Fruit fly (Drosophila melanogaster): ENCODE data around the gene CG34462.
A peak's percentile ranks its signal among the peaks of the same experiment; 100 is the strongest.

Gene CG34462

DNA sequence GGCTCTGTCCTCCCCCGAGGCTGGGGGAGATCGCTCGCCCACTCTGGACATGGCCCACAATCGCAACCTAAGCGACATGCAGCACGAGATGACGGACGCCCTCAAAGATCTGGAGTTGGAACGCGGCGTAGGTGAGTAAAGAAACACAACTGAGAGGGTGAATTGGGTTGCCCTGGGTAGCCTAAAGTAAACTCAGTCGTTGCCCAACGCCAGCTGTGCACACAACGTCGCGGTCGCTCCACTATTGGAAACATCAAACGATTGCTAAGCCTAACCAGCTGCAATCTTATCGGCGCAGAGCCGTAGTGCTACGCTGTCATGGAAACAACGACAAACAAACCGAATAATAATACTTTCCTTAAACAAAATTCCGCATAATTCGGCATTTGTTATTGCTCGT is 19.0 kb downstream of the CG34462 start:
- TF ChIP-seq CG14711 (tag; optimal IDR thresholded peaks at IDR 0.05) (no peak), CG7101 (tag; optimal IDR thresholded peaks at IDR 0.05) (peak; percentile 16)

DNA sequence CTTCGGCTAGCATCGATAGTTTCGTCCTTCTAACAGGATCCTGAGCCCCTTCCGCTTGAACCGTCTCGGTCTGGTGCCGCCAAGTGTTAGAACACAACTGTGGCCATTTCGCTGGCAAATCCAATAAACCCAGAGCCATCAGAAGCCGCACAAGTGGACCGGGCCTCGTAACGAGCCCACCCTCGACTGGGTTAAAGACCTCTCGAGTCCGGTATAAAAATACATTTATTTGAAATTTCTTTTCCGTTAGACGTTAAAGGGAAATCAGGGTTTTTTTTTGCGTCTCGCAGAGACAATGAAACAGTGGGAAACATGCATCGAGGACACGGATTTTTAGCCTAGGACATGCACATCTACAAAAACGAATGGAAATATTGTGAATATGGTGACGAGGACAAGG is 27.8 kb downstream of the CG34462 start, which contains the start of gene Culd:
Gene Culd, minus strand, starts transcription at position 101 of the 400 bp plus-strand sequence.
- TF ChIP-seq cic (GFP tag; optimal IDR thresholded peaks at IDR 0.05), result no peak
- no peak for TF ChIP-seq pad (GFP tag; optimal IDR thresholded peaks at IDR 0.05)
- TF ChIP-seq Mnt (GFP tag; optimal IDR thresholded peaks at IDR 0.05), result no peak
- no peak for TF ChIP-seq CG5204 (GFP tag; optimal IDR thresholded peaks at IDR 0.05)

DNA sequence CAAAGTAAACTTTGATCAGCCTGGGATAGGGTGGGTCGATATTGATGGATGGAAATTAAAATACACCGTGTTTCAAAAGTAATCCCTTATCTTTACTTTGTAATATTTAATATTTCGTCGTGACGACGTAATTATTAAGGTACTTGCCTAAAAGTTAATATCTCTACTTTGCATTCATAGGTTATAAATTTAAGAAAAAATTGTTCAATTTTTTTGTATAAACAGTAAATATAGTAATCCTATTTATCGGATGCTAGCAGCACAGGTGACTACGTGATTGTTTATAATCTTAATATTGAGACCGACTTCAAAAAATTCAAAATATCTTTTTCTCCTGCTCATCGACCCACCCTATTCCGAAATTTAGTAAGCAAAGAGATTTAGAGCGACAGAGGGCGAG is 29.8 kb downstream of the CG34462 start:
- TF ChIP-seq CG7045 (GFP tag; optimal IDR thresholded peaks at IDR 0.05) (peak; percentile 6), toe (GFP tag; optimal IDR thresholded peaks at IDR 0.05) (no peak), Clk (GFP tag; optimal IDR thresholded peaks at IDR 0.05) (no peak), CG12768 (GFP tag; optimal IDR thresholded peaks at IDR 0.05) (peak; percentile 7), pad (GFP tag; optimal IDR thresholded peaks at IDR 0.05) (no peak), Hr96 (GFP tag; optimal IDR thresholded peaks at IDR 0.05) (no peak), ovo (GFP tag; optimal IDR thresholded peaks at IDR 0.05) (no peak), tj (GFP tag; optimal IDR thresholded peaks at IDR 0.05) (no peak), bab1 (GFP tag; optimal IDR thresholded peaks at IDR 0.05) (peak; percentile 52), Crg-1 (GFP tag; optimal IDR thresholded peaks at IDR 0.05) (no peak), CG1620 (GFP tag; optimal IDR thresholded peaks at IDR 0.05) (no peak), CG14711 (tag; optimal IDR thresholded peaks at IDR 0.05) (peak; percentile 38), Mnt (GFP tag; optimal IDR thresholded peaks at IDR 0.05) (no peak), CG7101 (tag; optimal IDR thresholded peaks at IDR 0.05) (peak; percentile 37), CG11617 (GFP tag; optimal IDR thresholded peaks at IDR 0.05) (peak; percentile 65), cnc (optimal IDR thresholded peaks at IDR 0.05) (no peak), kay (GFP tag; ENCODE audit: borderline replicate concordance) (no peak), cic (GFP tag; optimal IDR thresholded peaks at IDR 0.05) (no peak), CG5204 (GFP tag; optimal IDR thresholded peaks at IDR 0.05) (no peak), CG33017 (tag; optimal IDR thresholded peaks at IDR 0.05) (peak; percentile 8)

DNA sequence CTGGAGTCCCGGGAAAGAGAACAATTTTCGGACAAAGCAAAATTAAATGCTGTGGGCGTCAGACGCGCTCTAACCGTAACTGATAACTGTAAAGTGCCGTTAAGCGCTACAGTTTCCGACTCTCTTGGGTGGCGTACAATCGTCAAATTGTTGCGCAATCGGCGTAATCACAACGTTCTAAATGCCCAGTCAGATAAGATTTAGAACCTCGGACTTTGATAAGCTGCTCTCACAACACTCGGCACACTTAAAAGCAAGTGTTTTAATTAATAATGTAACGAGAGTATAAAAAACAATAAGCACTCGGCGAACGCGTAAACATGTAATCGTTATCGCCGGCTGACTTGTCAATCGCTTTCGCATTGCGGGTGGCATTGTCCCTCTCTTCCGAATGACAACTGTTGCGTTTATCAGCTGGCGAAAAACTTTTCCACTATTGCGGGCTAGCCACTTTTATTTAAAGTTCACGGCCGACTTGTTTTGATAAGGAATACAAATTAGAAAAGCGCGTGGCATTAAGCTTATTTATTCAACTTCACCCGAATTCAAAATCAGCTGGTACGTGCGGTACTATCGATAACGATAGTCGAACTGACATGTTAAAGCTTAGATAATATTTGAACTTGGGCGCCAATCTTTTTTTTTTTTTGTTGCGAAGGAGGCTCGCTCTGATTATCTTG is 30.5 kb downstream of the CG34462 start:
- TF ChIP-seq tj (GFP tag; optimal IDR thresholded peaks at IDR 0.05) (peak; percentile 61), cic (GFP tag; optimal IDR thresholded peaks at IDR 0.05) (peak; percentile 99), CG7101 (tag; optimal IDR thresholded peaks at IDR 0.05) (no peak), Mnt (GFP tag; optimal IDR thresholded peaks at IDR 0.05) (peak; percentile 32), Hr96 (GFP tag; optimal IDR thresholded peaks at IDR 0.05) (peak; percentile 31), cnc (optimal IDR thresholded peaks at IDR 0.05) (no peak), bab1 (GFP tag; optimal IDR thresholded peaks at IDR 0.05) (no peak), CG12768 (GFP tag; optimal IDR thresholded peaks at IDR 0.05) (peak; percentile 73), ovo (GFP tag; optimal IDR thresholded peaks at IDR 0.05) (peak; percentile 98), CG5204 (GFP tag; optimal IDR thresholded peaks at IDR 0.05) (no peak), kay (GFP tag; ENCODE audit: borderline replicate concordance) (peak; percentile 99), toe (GFP tag; optimal IDR thresholded peaks at IDR 0.05) (no peak)

DNA sequence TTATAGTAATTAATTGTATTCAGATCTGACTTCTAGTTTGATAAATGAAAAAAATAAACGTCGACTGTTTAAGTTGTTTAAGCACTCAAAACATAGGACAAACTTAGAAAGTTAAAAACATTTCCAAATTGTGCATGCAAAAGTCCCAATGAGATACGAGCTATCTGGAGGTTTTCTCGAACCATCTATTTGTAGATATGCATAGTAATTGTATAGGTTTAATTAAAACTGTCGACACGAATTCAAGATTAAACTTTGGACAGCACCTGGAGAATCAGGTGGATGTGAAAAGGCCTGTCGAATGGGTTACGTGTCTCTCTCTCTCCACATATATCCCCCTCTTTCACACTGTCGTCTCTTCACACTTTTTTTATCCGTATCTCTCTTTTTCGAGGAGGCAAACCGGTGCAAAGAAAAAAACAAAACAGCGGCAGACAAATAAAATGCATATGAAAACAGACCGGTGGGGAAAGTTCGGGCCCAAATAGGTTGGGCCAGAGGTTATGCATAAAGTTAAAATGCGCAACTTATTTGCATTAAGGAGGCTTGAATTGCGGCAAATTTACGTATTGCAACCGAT is 31.8 kb downstream of the CG34462 start:
- TF ChIP-seq bab1 (GFP tag; optimal IDR thresholded peaks at IDR 0.05), result no peak
- TF ChIP-seq CG33017 (tag; optimal IDR thresholded peaks at IDR 0.05), result no peak
- TF ChIP-seq CG11617 (GFP tag; optimal IDR thresholded peaks at IDR 0.05), result no peak
- TF ChIP-seq CG5204 (GFP tag; optimal IDR thresholded peaks at IDR 0.05), result no peak
- no peak for TF ChIP-seq pad (GFP tag; optimal IDR thresholded peaks at IDR 0.05)
- no peak for TF ChIP-seq CG14711 (tag; optimal IDR thresholded peaks at IDR 0.05)
- no peak for TF ChIP-seq toe (GFP tag; optimal IDR thresholded peaks at IDR 0.05)
- no peak for TF ChIP-seq CG7101 (tag; optimal IDR thresholded peaks at IDR 0.05)
- no peak for TF ChIP-seq Mnt (GFP tag; optimal IDR thresholded peaks at IDR 0.05)
- TF ChIP-seq Crg-1 (GFP tag; optimal IDR thresholded peaks at IDR 0.05), result no peak
- TF ChIP-seq cic (GFP tag; optimal IDR thresholded peaks at IDR 0.05), result no peak
- TF ChIP-seq kay (GFP tag; ENCODE audit: borderline replicate concordance), result peak; percentile 92
- TF ChIP-seq Hr96 (GFP tag; optimal IDR thresholded peaks at IDR 0.05), result no peak
- TF ChIP-seq CG12768 (GFP tag; optimal IDR thresholded peaks at IDR 0.05), result peak; percentile 26
- TF ChIP-seq CG7045 (GFP tag; optimal IDR thresholded peaks at IDR 0.05), result no peak
- no peak for TF ChIP-seq Clk (GFP tag; optimal IDR thresholded peaks at IDR 0.05)

DNA sequence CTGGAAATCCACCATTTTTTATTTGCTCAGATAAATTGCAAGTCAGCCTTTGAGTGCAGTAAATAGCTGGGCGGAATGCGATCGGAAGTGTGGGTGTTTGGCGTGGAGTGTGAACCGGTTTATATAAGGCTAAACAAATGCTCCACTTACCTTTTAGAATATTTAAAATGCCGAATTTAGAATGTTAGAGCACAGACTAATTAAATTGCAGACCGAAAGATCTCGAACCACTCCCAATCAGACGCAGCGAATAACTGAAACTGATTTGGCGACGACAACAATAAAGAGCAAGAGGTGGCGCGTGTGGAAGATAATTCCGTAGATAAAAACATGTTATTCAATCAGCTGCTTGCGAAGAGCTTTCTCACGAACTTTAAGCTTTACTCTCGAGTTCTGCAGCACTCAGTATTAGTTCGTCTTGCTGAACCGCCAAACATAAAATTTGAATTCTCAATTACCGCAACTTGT is 32.3 kb downstream of the CG34462 start, which contains the start of gene Idh:
Gene Idh, minus strand, starts transcription at position 264 of the 468 bp plus-strand sequence.
- TF ChIP-seq cic (GFP tag; optimal IDR thresholded peaks at IDR 0.05) (peak; percentile 71), CG5204 (GFP tag; optimal IDR thresholded peaks at IDR 0.05) (no peak), Hr96 (GFP tag; optimal IDR thresholded peaks at IDR 0.05) (peak; percentile 41), CG12768 (GFP tag; optimal IDR thresholded peaks at IDR 0.05) (peak; percentile 1), toe (GFP tag; optimal IDR thresholded peaks at IDR 0.05) (peak; percentile 46), CG11617 (GFP tag; optimal IDR thresholded peaks at IDR 0.05) (peak; percentile 59), CG7101 (tag; optimal IDR thresholded peaks at IDR 0.05) (peak; percentile 38), bab1 (GFP tag; optimal IDR thresholded peaks at IDR 0.05) (peak; percentile 80), CG14711 (tag; optimal IDR thresholded peaks at IDR 0.05) (no peak), Crg-1 (GFP tag; optimal IDR thresholded peaks at IDR 0.05) (peak; percentile 29), tj (GFP tag; optimal IDR thresholded peaks at IDR 0.05) (peak; percentile 71), CG1620 (GFP tag; optimal IDR thresholded peaks at IDR 0.05) (peak; percentile 34), ovo (GFP tag; optimal IDR thresholded peaks at IDR 0.05) (peak; percentile 44), Clk (GFP tag; optimal IDR thresholded peaks at IDR 0.05) (no peak), CG33017 (tag; optimal IDR thresholded peaks at IDR 0.05) (peak; percentile 69), kay (GFP tag; ENCODE audit: borderline replicate concordance) (no peak), Mnt (GFP tag; optimal IDR thresholded peaks at IDR 0.05) (peak; percentile 63), cnc (optimal IDR thresholded peaks at IDR 0.05) (peak; percentile 71 to 78), CG7045 (GFP tag; optimal IDR thresholded peaks at IDR 0.05) (no peak), pad (GFP tag; optimal IDR thresholded peaks at IDR 0.05) (peak; percentile 36)
